Fruit fly (Drosophila melanogaster): ENCODE results near the gene hay.
A peak's percentile ranks its signal among the peaks of the same experiment; 100 is the strongest.

hay gene

DNA sequence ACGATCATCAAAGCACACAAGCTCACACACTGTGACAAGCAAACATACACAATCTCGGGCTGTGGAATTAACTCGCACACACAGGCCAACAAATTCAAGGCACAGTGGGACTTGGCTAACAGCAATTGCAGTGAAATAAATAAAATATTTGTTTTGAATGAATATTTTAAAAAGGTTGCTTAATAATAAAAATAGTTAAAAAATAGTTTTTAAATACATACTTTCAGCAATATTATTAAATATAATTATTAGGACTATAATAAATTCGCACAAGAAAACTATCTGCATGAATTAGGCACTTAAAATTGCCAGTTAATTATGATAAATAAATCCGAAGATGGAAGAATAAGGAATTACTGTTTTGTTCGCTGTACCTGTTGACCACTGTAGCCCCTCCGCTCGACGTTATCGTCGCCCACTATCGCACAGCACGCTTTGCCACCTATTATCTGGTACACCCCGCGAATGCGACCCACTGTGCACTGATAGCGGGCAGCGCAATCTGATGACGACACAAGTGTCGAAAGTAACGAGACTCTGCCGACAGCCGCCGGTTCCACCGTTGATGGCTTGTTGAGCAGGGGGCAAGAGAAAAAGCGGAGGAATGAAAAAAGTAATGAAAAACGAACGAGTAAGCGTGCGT is 52.0 kb downstream of the hay start (continued):
- TF ChIP-seq CG17612 (GFP tag; IDR thresholded peaks at IDR 0.05) (peak; percentile 92), CG6765 (GFP tag; optimal IDR thresholded peaks at IDR 0.05) (peak; percentile 97), crc (GFP tag; optimal IDR thresholded peaks at IDR 0.05) (peak; percentile 67), CG15073 (GFP tag; optimal IDR thresholded peaks at IDR 0.05) (peak; percentile 83), gsb-n (tag; optimal IDR thresholded peaks at IDR 0.05) (peak; percentile 96), CG10462 (GFP tag; optimal IDR thresholded peaks at IDR 0.05) (peak; percentile 96), lov (optimal IDR thresholded peaks at IDR 0.05) (no peak), lov (GFP tag; IDR thresholded peaks at IDR 0.05) (peak; percentile 80; the same call in 2 of the 3 replicates), Xrp1 (GFP tag; IDR thresholded peaks at IDR 0.05) (peak; percentile 98), sens-2 (GFP tag; IDR thresholded peaks at IDR 0.05) (peak; percentile 76), CG3995 (GFP tag; optimal IDR thresholded peaks at IDR 0.05) (peak; percentile 78), her (GFP tag; optimal IDR thresholded peaks at IDR 0.05) (peak; percentile 52), luna (GFP tag; optimal IDR thresholded peaks at IDR 0.05) (no peak), CG7556 (GFP tag; optimal IDR thresholded peaks at IDR 0.05) (peak; percentile 100), CG12744 (GFP tag; optimal IDR thresholded peaks at IDR 0.05) (peak; percentile 74), fu2 (GFP tag; optimal IDR thresholded peaks at IDR 0.05) (peak; percentile 76), CG1603 (tag; optimal IDR thresholded peaks at IDR 0.05) (peak; percentile 55), MESR4 (GFP tag; optimal IDR thresholded peaks at IDR 0.05) (peak; percentile 29), CG12299 (tag; optimal IDR thresholded peaks at IDR 0.05) (peak; percentile 96), CG10979 (tag; optimal IDR thresholded peaks at IDR 0.05) (peak; percentile 99), CG5953 (GFP tag; IDR thresholded peaks at IDR 0.05) (peak; percentile 92), ash1 (GFP tag; optimal IDR thresholded peaks at IDR 0.05) (no peak), scrt (GFP tag; optimal IDR thresholded peaks at IDR 0.05) (peak; percentile 94), gfzf (GFP tag; optimal IDR thresholded peaks at IDR 0.05) (no peak), ham (GFP tag; IDR thresholded peaks at IDR 0.05) (peak; percentile 91), nerfin-1 (tag; optimal IDR thresholded peaks at IDR 0.05) (peak; percentile 95), CG13123 (GFP tag; optimal IDR thresholded peaks at IDR 0.05) (peak; percentile 88), hb (GFP tag; IDR thresholded peaks at IDR 0.05; ENCODE audit: partially characterized antibody) (0 out of 3 replicates have a peak, but pooled peaks have one; percentile 50), seq (GFP tag; IDR thresholded peaks at IDR 0.05) (peak; percentile 99), fd3F (GFP tag; optimal IDR thresholded peaks at IDR 0.05) (peak; percentile 97), CG1647 (GFP tag; optimal IDR thresholded peaks at IDR 0.05) (peak; percentile 69), Dfd (GFP tag; optimal IDR thresholded peaks at IDR 0.05) (peak in 1 of 2 experiments; percentile 91), CG12071 (GFP tag; optimal IDR thresholded peaks at IDR 0.05) (peak; percentile 91), sug (tag; optimal IDR thresholded peaks at IDR 0.05) (peak; percentile 99), rib (GFP tag; IDR thresholded peaks at IDR 0.05) (peak; percentile 93), sd (tag; optimal IDR thresholded peaks at IDR 0.05) (peak; percentile 96), CG5245 (GFP tag; optimal IDR thresholded peaks at IDR 0.05) (peak; percentile 94), Hr39 (optimal IDR thresholded peaks at IDR 0.05) (no peak), CG7928 (GFP tag; optimal IDR thresholded peaks at IDR 0.05) (peak; percentile 77), gro (GFP tag; optimal IDR thresholded peaks at IDR 0.05) (peak; percentile 37), mld (GFP tag; IDR thresholded peaks at IDR 0.05; ENCODE audit: partially characterized antibody) (no peak), CG42726 (GFP tag; IDR thresholded peaks at IDR 0.05; ENCODE audit: partially characterized antibody) (no peak), Fer3 (tag; optimal IDR thresholded peaks at IDR 0.05) (peak; percentile 95), trem (tag; optimal IDR thresholded peaks at IDR 0.05) (peak; percentile 92), CG14710 (tag; optimal IDR thresholded peaks at IDR 0.05) (peak; percentile 97), Lim3 (GFP tag; IDR thresholded peaks at IDR 0.05) (peak; percentile 93; the same call in 1 of the 2 replicates), Camta (GFP tag; optimal IDR thresholded peaks at IDR 0.05) (peak; percentile 80), lilli (GFP tag; optimal IDR thresholded peaks at IDR 0.05) (peak; percentile 95), CG12155 (GFP tag; optimal IDR thresholded peaks at IDR 0.05) (peak; percentile 99), Hr51 (GFP tag; optimal IDR thresholded peaks at IDR 0.05) (peak; percentile 92 to 99)
